Fruit fly (Drosophila melanogaster): ENCODE data around the gene CG33725.

CG33725 gene

dm6 chr3L:12514762-12515215 lies 32.4 kb downstream of the CG33725 start, which contains the start of the genes sti and tral (continued):
- TF ChIP-seq pb (GFP tag; optimal IDR thresholded peaks at IDR 0.05) (peak; percentile 73), sima (GFP tag; optimal IDR thresholded peaks at IDR 0.05) (peak; percentile 42), gcm (GFP tag; optimal IDR thresholded peaks at IDR 0.05) (peak; percentile 71), CG11696 (GFP tag; IDR thresholded peaks at IDR 0.05) (peak; percentile 41; the same call in 1 of the 2 replicates), org-1 (GFP tag; optimal IDR thresholded peaks at IDR 0.05) (peak; percentile 52), Side (GFP tag; optimal IDR thresholded peaks at IDR 0.05) (peak; percentile 94), vnd (GFP tag; IDR thresholded peaks at IDR 0.05; ENCODE audit: partially characterized antibody) (no peak), ERR (GFP tag; optimal IDR thresholded peaks at IDR 0.05) (peak; percentile 86), zfh2 (GFP tag; optimal IDR thresholded peaks at IDR 0.05) (peak; percentile 96), gcm2 (GFP tag; optimal IDR thresholded peaks at IDR 0.05) (peak; percentile 82), btn (GFP tag; optimal IDR thresholded peaks at IDR 0.05) (peak; percentile 74), cato (GFP tag; optimal IDR thresholded peaks at IDR 0.05; ENCODE audit: borderline replicate concordance) (peak; percentile 89), Rfx (GFP tag; IDR thresholded peaks at IDR 0.05) (peak; percentile 92), Jarid2 (GFP tag; optimal IDR thresholded peaks at IDR 0.05) (peak; percentile 44), CG34376 (GFP tag; optimal IDR thresholded peaks at IDR 0.05) (peak; percentile 92), CG11560 (tag; IDR thresholded peaks at IDR 0.05) (peak; percentile 81), CG5180 (GFP tag; optimal IDR thresholded peaks at IDR 0.05) (no peak), CG12155 (GFP tag; optimal IDR thresholded peaks at IDR 0.05) (peak; percentile 100), Dek (tag; optimal IDR thresholded peaks at IDR 0.05) (peak; percentile 83), ken (GFP tag; IDR thresholded peaks at IDR 0.05) (peak; percentile 87), maf-S (GFP tag; optimal IDR thresholded peaks at IDR 0.05) (peak; percentile 94), CG7786 (GFP tag; optimal IDR thresholded peaks at IDR 0.05) (peak; percentile 95), Fer1 (GFP tag; optimal IDR thresholded peaks at IDR 0.05) (peak; percentile 92), Mad (GFP tag; optimal IDR thresholded peaks at IDR 0.05) (peak; percentile 93), fu2 (GFP tag; optimal IDR thresholded peaks at IDR 0.05) (peak; percentile 94), grn (GFP tag; optimal IDR thresholded peaks at IDR 0.05) (peak; percentile 40), scrt (GFP tag; optimal IDR thresholded peaks at IDR 0.05) (peak; percentile 68), nerfin-2 (GFP tag; IDR thresholded peaks at IDR 0.05; ENCODE audit: partially characterized antibody) (0 out of 2 replicates have a peak, but pooled peaks have one; percentile 31), ssp (GFP tag; IDR thresholded peaks at IDR 0.05) (peak; percentile 70), GATAe (GFP tag; conservative IDR thresholded peaks at IDR 0.05) (no peak; the same call in 1 of the 2 replicates), CG14441 (GFP tag; IDR thresholded peaks at IDR 0.05) (peak; percentile 86), ATbp (GFP tag; optimal IDR thresholded peaks at IDR 0.05) (peak; percentile 60), onecut (GFP tag; IDR thresholded peaks at IDR 0.05) (peak; percentile 46), croc (GFP tag; conservative IDR thresholded peaks at IDR 0.05) (peak; percentile 70), CkIIα-i1 (GFP tag; IDR thresholded peaks at IDR 0.05) (no peak), CG8089 (GFP tag; optimal IDR thresholded peaks at IDR 0.05) (peak; percentile 89), lola (GFP tag; optimal IDR thresholded peaks at IDR 0.05) (peak in 1 of 3 experiments; percentile 78), CG11247 (GFP tag; IDR thresholded peaks at IDR 0.05) (peak; percentile 83), Myb (GFP tag; optimal IDR thresholded peaks at IDR 0.05) (peak; percentile 93), eyg (GFP tag; optimal IDR thresholded peaks at IDR 0.05) (peak; percentile 87), CoRest (tag; optimal IDR thresholded peaks at IDR 0.05) (peak; percentile 89), Xbp1 (GFP tag; optimal IDR thresholded peaks at IDR 0.05) (peak; percentile 94), Gug (GFP tag; IDR thresholded peaks at IDR 0.05) (peak; percentile 91), CG13424 (tag; optimal IDR thresholded peaks at IDR 0.05) (peak; percentile 88), pnt (GFP tag; optimal IDR thresholded peaks at IDR 0.05) (peak; percentile 92), CG12236 (GFP tag; optimal IDR thresholded peaks at IDR 0.05) (peak; percentile 87), NK7.1 (GFP tag; optimal IDR thresholded peaks at IDR 0.05) (peak; percentile 88), tin (GFP tag; optimal IDR thresholded peaks at IDR 0.05) (peak; percentile 95), Hsf (GFP tag; optimal IDR thresholded peaks at IDR 0.05) (peak; percentile 95), CG10267 (tag; optimal IDR thresholded peaks at IDR 0.05) (peak; percentile 99), grau (tag; optimal IDR thresholded peaks at IDR 0.05) (peak; percentile 80)
